Worm (Caenorhabditis elegans) whole organism, early embryonic: ENCODE measurements around the gene T28F3.5.

Source experiments
- F13C5.2 ChIP-seq: sonication (generic microtip); optimal IDR thresholded peaks from 2 replicates; lab custom pipeline; 2017; ENCODE audit warnings: mild to moderate bottlenecking, missing genetic modification characterization, inconsistent platforms, missing compliant biosample characterization
- ama-1 ChIP-seq: fragments of 150-350 bp; optimal IDR thresholded peaks from 2 replicates; lab custom pipeline; 2014
- ceh-13 ChIP-seq: fragments of 200-800 bp; sonication (Bioruptor generic); optimal IDR thresholded peaks from 2 replicates; lab custom pipeline; 2018; ENCODE audit warnings: mild to moderate bottlenecking, missing genetic modification characterization, missing compliant biosample characterization
- flt-1 ChIP-seq: fragments of 200-800 bp; sonication (Bioruptor generic); IDR thresholded peaks from 2 replicates; pipeline ENCODE4 v1.3.6; 2022; ENCODE audit warnings: missing genetic modification characterization, missing compliant biosample characterization
- hmg-4 ChIP-seq: fragments of 200-800 bp; sonication (Bioruptor generic); optimal IDR thresholded peaks from 2 replicates; lab custom pipeline; 2018; ENCODE audit warnings: mild to moderate bottlenecking, missing genetic modification characterization, missing compliant biosample characterization
- hnd-1 ChIP-seq: sonication (generic microtip); optimal IDR thresholded peaks from 2 replicates; lab custom pipeline; 2016; ENCODE audit warnings: missing genetic modification characterization, missing compliant biosample characterization
- scrt-1 ChIP-seq: fragments of 200-800 bp; sonication (Bioruptor generic); IDR thresholded peaks from 2 replicates; pipeline ENCODE4 v1.3.6; 2022; ENCODE audit warnings: missing genetic modification characterization, missing compliant biosample characterization
- sea-1 ChIP-seq: fragments of 200-800 bp; sonication (Bioruptor generic); conservative IDR thresholded peaks from 2 replicates; pipeline ENCODE4 v1.3.6; 2022; ENCODE audit warnings: missing genetic modification characterization, missing compliant biosample characterization
- tbx-11 ChIP-seq: fragments of 200-800 bp; sonication (Bioruptor generic); IDR thresholded peaks from 2 replicates; pipeline ENCODE4 v1.3.6; 2022; ENCODE audit warnings: missing genetic modification characterization, missing compliant biosample characterization
- tbx-37 ChIP-seq: fragments of 200-800 bp; sonication (Bioruptor generic); conservative IDR thresholded peaks from 2 replicates; pipeline ENCODE4 v1.3.6; 2022; ENCODE audit warnings: missing genetic modification reagents, missing genetic modification characterization, missing compliant biosample characterization

ce11 chrIV:17264714-17265113, 29.9 kb upstream of the T28F3.5 start, which contains the start of gene F26D10.13:
- TF ChIP-seq ama-1 (lab: Kevin White, UChicago) (no peak), flt-1 (GFP tag; lab: Robert Waterston, UW) (no peak), sea-1 (no peak), hnd-1 (tag; lab: Kevin White, UChicago) (no peak), tbx-37 (no peak), tbx-11 (GFP tag; lab: Robert Waterston, UW) (no peak), scrt-1 (GFP tag; lab: Robert Waterston, UW) (no peak), hmg-4 (GFP tag; lab: Kevin White, UChicago) (no peak), F13C5.2 (tag; lab: Kevin White, UChicago) (no peak), ceh-13 (GFP tag; lab: Kevin White, UChicago) (no peak)
